Worm (Caenorhabditis elegans): ENCODE measurements around the gene F11C1.1.

DNA sequence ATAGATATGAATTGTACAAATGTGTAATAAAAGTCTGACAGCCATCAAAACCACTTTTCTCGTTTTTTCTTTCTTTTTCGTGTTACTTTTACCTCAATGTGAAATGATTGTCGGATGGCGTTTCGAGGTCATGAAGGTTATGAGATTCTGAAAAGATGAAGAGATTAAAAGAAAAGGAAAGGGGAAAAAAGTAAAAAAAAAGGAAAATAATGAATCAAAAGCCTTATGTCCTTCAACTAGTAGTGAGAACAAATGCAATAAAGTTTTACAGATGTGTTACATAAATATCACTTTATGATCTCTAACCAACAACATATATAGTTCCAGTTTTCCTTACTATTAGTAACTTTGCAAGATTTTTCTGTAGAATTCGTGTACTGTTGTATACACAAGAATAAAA lies 49.6 kb downstream of the F11C1.1 start, which contains the start of gene gmap-3:
- no peak for TF ChIP-seq athp-1 (tag; optimal IDR thresholded peaks at IDR 0.05)
- no peak for TF ChIP-seq mel-28 (tag; optimal IDR thresholded peaks at IDR 0.05; ENCODE audit: borderline replicate concordance)
- no peak for TF ChIP-seq nhr-120 (GFP tag; IDR thresholded peaks at IDR 0.05)
- TF ChIP-seq snpc-3.4 (tag; optimal IDR thresholded peaks at IDR 0.05) = no peak
- TF ChIP-seq him-1 (tag; optimal IDR thresholded peaks at IDR 0.05) = no peak
- no peak for TF ChIP-seq pha-4 (tag; optimal IDR thresholded peaks at IDR 0.05)
- TF ChIP-seq aptf-3 (GFP tag; IDR thresholded peaks at IDR 0.05) = no peak
- TF ChIP-seq snpc-4 (GFP tag; optimal IDR thresholded peaks at IDR 0.05) = no peak
- no peak for TF ChIP-seq snpc-4 (tag; optimal IDR thresholded peaks at IDR 0.05)
- no peak for TF ChIP-seq ama-1 (optimal IDR thresholded peaks at IDR 0.05)
- TF ChIP-seq ama-1 (GFP tag; optimal IDR thresholded peaks at IDR 0.05) = no peak
- TF ChIP-seq F37B4.10 (GFP tag; IDR thresholded peaks at IDR 0.05) = no peak
- no peak for TF ChIP-seq T26A5.8 (tag; optimal IDR thresholded peaks at IDR 0.05)
- TF ChIP-seq ztf-6 (GFP tag; IDR thresholded peaks at IDR 0.05) = no peak

All from whole organism, young adult.